Worm (Caenorhabditis elegans) whole organism, mixed stage, embryonic: ENCODE results near the gene F35E8.7.

Source experiments
- M03D4.4 ChIP-seq: sonication (generic microtip); optimal IDR thresholded peaks from 2 replicates; lab custom pipeline; 2017; ENCODE audit warnings: mild to moderate bottlenecking, missing genetic modification characterization, missing compliant biosample characterization
- bed-3 ChIP-seq: fragments of 200-800 bp; sonication (Bioruptor generic); optimal IDR thresholded peaks from 3 replicates; lab custom pipeline; 2018; ENCODE audit warnings: mild to moderate bottlenecking, missing genetic modification characterization, moderate library complexity, missing compliant biosample characterization
- ceh-39 ChIP-seq: fragments of 150-350 bp; optimal IDR thresholded peaks from 2 replicates; lab custom pipeline; 2014; ENCODE audit warnings: missing biosample characterization, missing genetic modification characterization
- ceh-83 ChIP-seq: fragments of 200-800 bp; sonication (Bioruptor generic); optimal IDR thresholded peaks from 2 replicates; lab custom pipeline; 2018; ENCODE audit warnings: mild to moderate bottlenecking, missing genetic modification characterization, missing compliant biosample characterization
- ces-1 ChIP-seq: fragments of 150-350 bp; optimal IDR thresholded peaks from 2 replicates; lab custom pipeline; 2014; ENCODE audit warnings: missing biosample characterization, missing genetic modification reagents, missing genetic modification characterization
- cnd-1 ChIP-seq: fragments of 200-800 bp; sonication (Bioruptor generic); optimal IDR thresholded peaks from 2 replicates; lab custom pipeline; 2018; ENCODE audit warnings: mild to moderate bottlenecking, missing genetic modification characterization, missing compliant biosample characterization
- drap-1 ChIP-seq: fragments of 200-800 bp; sonication (Bioruptor generic); optimal IDR thresholded peaks from 3 replicates; lab custom pipeline; 2018; ENCODE audit warnings: mild to moderate bottlenecking, missing genetic modification characterization, missing compliant biosample characterization
- elt-1 ChIP-seq: sonication (generic microtip); optimal IDR thresholded peaks from 2 replicates; lab custom pipeline; 2017; ENCODE audit warnings: missing genetic modification characterization, mild to moderate bottlenecking, missing compliant biosample characterization, antibody characterized with exemption, moderate library complexity, borderline replicate concordance; ENCODE audit not compliant: insufficient read depth
- elt-3 ChIP-seq: fragments of 150-350 bp; optimal IDR thresholded peaks from 2 replicates; lab custom pipeline; 2014; ENCODE audit warnings: missing biosample characterization, missing genetic modification characterization
- ham-2 ChIP-seq: fragments of 200-800 bp; sonication (Bioruptor generic); optimal IDR thresholded peaks from 2 replicates; lab custom pipeline; 2018; ENCODE audit warnings: mild to moderate bottlenecking, missing genetic modification characterization, missing compliant biosample characterization
- hlh-1 ChIP-seq: fragments of 150-350 bp; optimal IDR thresholded peaks from 2 replicates; lab custom pipeline; 2014; ENCODE audit warnings: missing biosample characterization, missing genetic modification reagents, missing genetic modification characterization
- lin-13 ChIP-seq: fragments of 150-350 bp; optimal IDR thresholded peaks from 2 replicates; lab custom pipeline; 2014; ENCODE audit warnings: missing biosample characterization, missing genetic modification characterization
- lin-32 ChIP-seq: fragments of 200-800 bp; sonication (Bioruptor generic); optimal IDR thresholded peaks from 2 replicates; lab custom pipeline; 2018; ENCODE audit warnings: mild to moderate bottlenecking, missing genetic modification characterization, missing compliant biosample characterization
- lsy-2 ChIP-seq: fragments of 150-350 bp; optimal IDR thresholded peaks from 2 replicates; lab custom pipeline; 2014; ENCODE audit warnings: missing biosample characterization, missing genetic modification characterization
- mab-5 ChIP-seq: fragments of 150-350 bp; optimal IDR thresholded peaks from 2 replicates; lab custom pipeline; 2014; ENCODE audit warnings: missing biosample characterization, missing genetic modification characterization
- mep-1 ChIP-seq: fragments of 150-350 bp; optimal IDR thresholded peaks from 2 replicates; lab custom pipeline; 2017; ENCODE audit warnings: missing biosample characterization, missing genetic modification reagents, missing genetic modification characterization, inconsistent platforms
- mls-2 ChIP-seq: sonication (generic microtip); optimal IDR thresholded peaks from 2 replicates; lab custom pipeline; 2016; ENCODE audit warnings: mild to moderate bottlenecking, missing genetic modification characterization, moderate library complexity, missing compliant biosample characterization
- nhr-12 ChIP-seq: fragments of 150-350 bp; optimal IDR thresholded peaks from 2 replicates; lab custom pipeline; 2014; ENCODE audit warnings: missing biosample characterization, missing genetic modification characterization
- nhr-2 ChIP-seq: fragments of 150-350 bp; optimal IDR thresholded peaks from 2 replicates; lab custom pipeline; 2014; ENCODE audit warnings: missing biosample characterization, missing genetic modification characterization
- nhr-237 ChIP-seq: fragments of 150-350 bp; optimal IDR thresholded peaks from 2 replicates; lab custom pipeline; 2014; ENCODE audit warnings: missing biosample characterization, missing genetic modification characterization
- nhr-28 ChIP-seq: fragments of 150-350 bp; optimal IDR thresholded peaks from 2 replicates; lab custom pipeline; 2014; ENCODE audit warnings: missing biosample characterization, missing genetic modification characterization
- pha-4 ChIP-seq: fragments of 150-350 bp; optimal IDR thresholded peaks from 2 replicates; lab custom pipeline; 2018; ENCODE audit warnings: missing biosample characterization, missing genetic modification reagents, missing genetic modification characterization
- sem-2 ChIP-seq: fragments of 200-800 bp; sonication (Bioruptor generic); optimal IDR thresholded peaks from 2 replicates; lab custom pipeline; 2018; ENCODE audit warnings: mild to moderate bottlenecking, missing genetic modification characterization, missing compliant biosample characterization
- snpc-4 ChIP-seq: fragments of 150-350 bp; optimal IDR thresholded peaks from 2 replicates; lab custom pipeline; 2014; ENCODE audit warnings: missing biosample characterization, missing genetic modification characterization
- tbx-8 ChIP-seq: fragments of 200-800 bp; sonication (Bioruptor generic); optimal IDR thresholded peaks from 2 replicates; lab custom pipeline; 2018; ENCODE audit warnings: mild to moderate bottlenecking, missing genetic modification characterization, moderate library complexity, missing compliant biosample characterization
- unc-120 ChIP-seq: sonication (generic microtip); optimal IDR thresholded peaks from 2 replicates; lab custom pipeline; 2017; ENCODE audit warnings: missing genetic modification characterization, missing compliant biosample characterization; ENCODE audit not compliant: poor library complexity, severe bottlenecking
- unc-39 ChIP-seq: fragments of 150-350 bp; optimal IDR thresholded peaks from 2 replicates; lab custom pipeline; 2014; ENCODE audit warnings: missing biosample characterization, missing genetic modification characterization
- unc-62 ChIP-seq: fragments of 150-350 bp; optimal IDR thresholded peaks from 2 replicates; lab custom pipeline; 2014; ENCODE audit warnings: missing biosample characterization, missing genetic modification reagents, missing genetic modification characterization
- ztf-11 ChIP-seq: fragments of 150-350 bp; optimal IDR thresholded peaks from 2 replicates; lab custom pipeline; 2014; ENCODE audit warnings: missing biosample characterization, missing genetic modification characterization

F35E8.7 gene

ce11 chrV:15952762-15953161 is 38.9 kb downstream of the F35E8.7 start, which contains the start of gene srw-56:
srw-56 (minus strand) TSS chrV:15952862.
- no peak for TF ChIP-seq hlh-1

- TF ChIP-seq elt-3 (tag; lab: Kevin White, UChicago) (no peak), hlh-1 (no peak), elt-1 (tag; lab: Kevin White, UChicago) (no peak), lsy-2 (tag; lab: Kevin White, UChicago) (no peak), nhr-2 (tag; lab: Kevin White, UChicago) (no peak), unc-120 (tag; lab: Kevin White, UChicago) (no peak), cnd-1 (tag; lab: Kevin White, UChicago) (no peak), ceh-83 (GFP tag; lab: Kevin White, UChicago) (no peak), unc-62 (no peak), lin-32 (GFP tag; lab: Kevin White, UChicago) (no peak), tbx-8 (GFP tag; lab: Kevin White, UChicago) (no peak), ham-2 (GFP tag; lab: Kevin White, UChicago) (no peak), pha-4 (no peak), ces-1 (no peak), snpc-4 (tag; lab: Kevin White, UChicago) (no peak), mls-2 (no peak)
These were observed 41.1 kb downstream of the F35E8.7 start, which contains the start of gene srw-57 for ce11 chrV:15954932-15955331. srw-57 (minus strand) TSS chrV:15955032.

ce11 chrV:15955497-15955896 is 41.7 kb downstream of the F35E8.7 start, which contains the start of gene srh-186:
srh-186 (plus strand) TSS chrV:15955797.
- TF ChIP-seq nhr-12 (tag; lab: Kevin White, UChicago) (no peak), mep-1 (tag; lab: Kevin White, UChicago) (no peak), nhr-28 (tag; lab: Kevin White, UChicago) (no peak), mls-2 (no peak), ham-2 (GFP tag; lab: Kevin White, UChicago) (no peak), unc-62 (no peak), mab-5 (no peak), lin-13 (tag; lab: Kevin White, UChicago) (no peak), drap-1 (GFP tag; lab: Kevin White, UChicago) (no peak), ceh-39 (tag; lab: Kevin White, UChicago) (no peak), nhr-237 (no peak), elt-1 (tag; lab: Kevin White, UChicago) (no peak), ztf-11 (tag; lab: Kevin White, UChicago) (no peak), unc-39 (tag; lab: Kevin White, UChicago) (no peak)
- TF ChIP-seq, all 35 proteins: peak for 0

- TF ChIP-seq nhr-12 (tag; lab: Kevin White, UChicago) (no peak), nhr-237 (no peak), M03D4.4 (tag; lab: Kevin White, UChicago) (no peak), drap-1 (GFP tag; lab: Kevin White, UChicago) (no peak), bed-3 (GFP tag; lab: Kevin White, UChicago) (no peak), snpc-4 (tag; lab: Kevin White, UChicago) (no peak), cnd-1 (tag; lab: Kevin White, UChicago) (no peak), hlh-1 (no peak), unc-62 (no peak), unc-120 (tag; lab: Kevin White, UChicago) (no peak), ceh-39 (tag; lab: Kevin White, UChicago) (no peak)
These were observed 43.3 kb downstream of the F35E8.7 start, which contains the start of gene F36G9.3 for ce11 chrV:15957098-15957497. F36G9.3 (plus strand) TSS chrV:15957398.

- TF ChIP-seq M03D4.4 (tag; lab: Kevin White, UChicago) (no peak), elt-3 (tag; lab: Kevin White, UChicago) (no peak), ceh-83 (GFP tag; lab: Kevin White, UChicago) (no peak), unc-39 (tag; lab: Kevin White, UChicago) (no peak), sem-2 (GFP tag; lab: Kevin White, UChicago) (no peak), tbx-8 (GFP tag; lab: Kevin White, UChicago) (no peak), nhr-12 (tag; lab: Kevin White, UChicago) (no peak)
These were observed 45.6 kb downstream of the F35E8.7 start for ce11 chrV:15959456-15959855.
